Fruit fly (Drosophila melanogaster) whole organism, wandering third instar larva: ENCODE measurements around the gene JhI-21.

Experiments
- Abd-B ChIP-seq: fragments of >200 bp; optimal IDR thresholded peaks from 2 replicates; lab custom pipeline; 2017; ENCODE audit warnings: missing biosample characterization, missing genetic modification characterization
- CG9705 ChIP-seq: fragments of 200-800 bp; sonication (Bioruptor generic); optimal IDR thresholded peaks from 2 replicates; lab custom pipeline; 2018; ENCODE audit warnings: missing biosample characterization, mild to moderate bottlenecking, missing genetic modification characterization
- Dfd ChIP-seq: fragments of >200 bp; optimal IDR thresholded peaks from 2 replicates; lab custom pipeline; 2017; ENCODE audit warnings: missing biosample characterization, missing genetic modification characterization
- Dif ChIP-seq: fragments of 200-275, 200-300 bp; sonication (Bioruptor generic); optimal IDR thresholded peaks from 2 replicates; lab custom pipeline; 2018; ENCODE audit warnings: missing biosample characterization, missing genetic modification characterization; ENCODE audit not compliant: partially characterized antibody
- HLH106 ChIP-seq: fragments of 200-800 bp; optimal IDR thresholded peaks from 3 replicates; lab custom pipeline; 2019; ENCODE audit warnings: missing biosample characterization, mild to moderate bottlenecking, missing genetic modification characterization, moderate library complexity
- Hnf4 ChIP-seq: fragments of 200-800 bp; sonication (Bioruptor generic); optimal IDR thresholded peaks from 2 replicates; lab custom pipeline; 2016; ENCODE audit warnings: missing biosample characterization, mild to moderate bottlenecking, missing genetic modification characterization
- Hr83 ChIP-seq: fragments of 200-300 bp; sonication (Bioruptor generic); optimal IDR thresholded peaks from 2 replicates; lab custom pipeline; 2016; ENCODE audit warnings: missing biosample characterization, mild to moderate bottlenecking, missing genetic modification characterization, moderate library complexity; ENCODE audit not compliant: poor library complexity, severe bottlenecking
- Jra ChIP-seq: sonication (Bioruptor generic); optimal IDR thresholded peaks from 2 replicates; lab custom pipeline; 2016; ENCODE audit warnings: missing biosample characterization, missing genetic modification characterization
- Mio ChIP-seq: sonication (Bioruptor generic); optimal IDR thresholded peaks from 2 replicates; lab custom pipeline; 2016; ENCODE audit warnings: missing biosample characterization, missing genetic modification characterization
- Myc ChIP-seq: fragments of >200 bp; optimal IDR thresholded peaks from 2 replicates; lab custom pipeline; 2017
- N ChIP-seq: fragments of >200 bp; optimal IDR thresholded peaks from 2 replicates; lab custom pipeline; 2018; ENCODE audit warnings: missing biosample characterization, missing external identifiers, missing genetic modification characterization
- OdsH ChIP-seq: fragments of 200-800 bp; sonication (Bioruptor generic); optimal IDR thresholded peaks from 2 replicates; lab custom pipeline; 2016; ENCODE audit warnings: missing biosample characterization, mild to moderate bottlenecking, missing genetic modification characterization
- Rel ChIP-seq, 2 experiments: fragments of 200-800 bp; sonication (Bioruptor generic) in 1 of 2; optimal IDR thresholded peaks; 2 replicates in 1 of 2; 3 replicates in 1 of 2; lab custom pipeline; 2016 to 2019; ENCODE audit warnings: mild to moderate bottlenecking in 2 of 2, missing biosample characterization in 2 of 2, missing genetic modification characterization in 2 of 2, moderate library complexity in 1 of 2
- Sp1 ChIP-seq: fragments of 200-800 bp; sonication (Bioruptor generic); optimal IDR thresholded peaks from 3 replicates; lab custom pipeline; 2019; ENCODE audit warnings: missing biosample characterization, mild to moderate bottlenecking, missing genetic modification characterization, moderate library complexity
- Vsx2 ChIP-seq: fragments of 200-300, 225-300 bp; sonication (Bioruptor generic); optimal IDR thresholded peaks from 2 replicates; lab custom pipeline; 2018; ENCODE audit warnings: missing biosample characterization, missing genetic modification characterization; ENCODE audit not compliant: partially characterized antibody
- brk ChIP-seq: fragments of 200-800 bp; sonication (Bioruptor generic); optimal IDR thresholded peaks from 2 replicates; lab custom pipeline; 2016; ENCODE audit warnings: missing biosample characterization, mild to moderate bottlenecking, missing genetic modification characterization
- dl ChIP-seq, 2 experiments: fragments of 175-275, 200-275 bp in 1 of 2; fragments of 200-275 bp in 1 of 2; sonication (Bioruptor generic); optimal IDR thresholded peaks; lab custom pipeline; 2018; ENCODE audit warnings: mild to moderate bottlenecking in 2 of 2, missing biosample characterization in 2 of 2, missing genetic modification characterization in 2 of 2, moderate library complexity in 2 of 2; ENCODE audit not compliant: partially characterized antibody in 2 of 2, insufficient read depth in 1 of 2
- dmrt93B ChIP-seq: fragments of 200-800 bp; sonication (Bioruptor generic); optimal IDR thresholded peaks from 2 replicates; lab custom pipeline; 2018; ENCODE audit warnings: missing biosample characterization, mild to moderate bottlenecking, missing genetic modification characterization
- dsf ChIP-seq: sonication (Bioruptor generic); optimal IDR thresholded peaks from 2 replicates; lab custom pipeline; 2016; ENCODE audit warnings: missing biosample characterization, missing genetic modification characterization, borderline replicate concordance
- ey ChIP-seq: fragments of 200-800 bp; sonication (Bioruptor generic); optimal IDR thresholded peaks from 2 replicates; lab custom pipeline; 2016; ENCODE audit warnings: missing biosample characterization, missing genetic modification characterization
- foxo ChIP-seq, 2 experiments: fragments of 200-800 bp; sonication (Bioruptor generic); optimal IDR thresholded peaks; 2 replicates in 1 of 2; 3 replicates in 1 of 2; lab custom pipeline; 2016 to 2017; ENCODE audit warnings: missing biosample characterization in 2 of 2, missing genetic modification characterization in 2 of 2
- fru ChIP-seq: fragments of 200-800 bp; sonication (Bioruptor generic); optimal IDR thresholded peaks from 3 replicates; lab custom pipeline; 2016; ENCODE audit warnings: missing biosample characterization, mild to moderate bottlenecking, missing genetic modification characterization
- h ChIP-seq: fragments of 200-800 bp; sonication (Bioruptor generic); optimal IDR thresholded peaks from 3 replicates; lab custom pipeline; 2016; ENCODE audit warnings: missing biosample characterization, mild to moderate bottlenecking, missing genetic modification characterization
- jim ChIP-seq: fragments of 175-275, 200-325 bp; sonication (Bioruptor generic); optimal IDR thresholded peaks from 2 replicates; lab custom pipeline; 2016; ENCODE audit warnings: missing biosample characterization, mild to moderate bottlenecking, missing genetic modification characterization
- lola ChIP-seq: fragments of >200 bp; optimal IDR thresholded peaks from 2 replicates; lab custom pipeline; 2017; ENCODE audit warnings: missing biosample characterization, missing genetic modification characterization
- sage ChIP-seq: fragments of 200-800 bp; sonication (Bioruptor generic); optimal IDR thresholded peaks from 2 replicates; lab custom pipeline; 2016; ENCODE audit warnings: missing biosample characterization, mild to moderate bottlenecking, missing genetic modification characterization
- sv ChIP-seq: fragments of 200-800 bp; sonication (Bioruptor generic); optimal IDR thresholded peaks from 3 replicates; lab custom pipeline; 2016; ENCODE audit warnings: missing biosample characterization, missing genetic modification characterization
- tai ChIP-seq: sonication (Bioruptor generic); optimal IDR thresholded peaks from 2 replicates; lab custom pipeline; 2016; ENCODE audit warnings: missing biosample characterization, missing genetic modification characterization
- usp ChIP-seq: fragments of >200 bp; optimal IDR thresholded peaks from 2 replicates; lab custom pipeline; 2017; ENCODE audit warnings: missing biosample characterization, missing genetic modification characterization
- woc ChIP-seq: sonication (Bioruptor generic); optimal IDR thresholded peaks from 2 replicates; lab custom pipeline; 2016; ENCODE audit warnings: missing biosample characterization, mild to moderate bottlenecking, missing genetic modification characterization

The JhI-21 gene

dm6 chr2L:12053365-12053764, 2.5 kb downstream of the JhI-21 start:
- TF ChIP-seq sage (GFP tag; lab: Kevin White, UChicago) (no peak), HLH106 (tag; lab: Kevin White, UChicago) (no peak), usp (GFP tag; lab: Kevin White, UChicago) (no peak), fru (no peak), Mio (GFP tag; lab: Kevin White, UChicago) (no peak), ey (GFP tag; lab: Kevin White, UChicago) (no peak), brk (GFP tag; lab: Kevin White, UChicago) (no peak), dsf (GFP tag; lab: Kevin White, UChicago) (no peak), Hr83 (GFP tag; lab: Kevin White, UChicago) (no peak), woc (GFP tag; lab: Kevin White, UChicago) (no peak)

- TF ChIP-seq tai (GFP tag; lab: Kevin White, UChicago) (no peak), foxo (GFP tag; optimal IDR thresholded peaks at IDR 0.05; lab: Kevin White, UChicago) (no peak), sv (GFP tag; lab: Kevin White, UChicago) (no peak), Hr83 (GFP tag; lab: Kevin White, UChicago) (no peak), Sp1 (GFP tag; lab: Kevin White, UChicago) (no peak), Abd-B (no peak), Dif (GFP tag; lab: Kevin White, UChicago) (no peak), CG9705 (GFP tag; lab: Kevin White, UChicago) (no peak), Rel (GFP tag; optimal IDR thresholded peaks at IDR 0.05; lab: Kevin White, UChicago) (no peak), Rel (tag; optimal IDR thresholded peaks at IDR 0.05; lab: Kevin White, UChicago) (no peak), Dfd (GFP tag; lab: Kevin White, UChicago) (no peak), lola (GFP tag; lab: Kevin White, UChicago) (no peak), N (no peak)
Measured at dm6 chr2L:12049133-12049532, 6.7 kb downstream of the JhI-21 start, which contains the start of gene PLCXD. TSS of gene PLCXD (plus strand) at chr2L:12049418.

- TF ChIP-seq usp (GFP tag; lab: Kevin White, UChicago) (no peak), Mio (GFP tag; lab: Kevin White, UChicago) (no peak), Hr83 (GFP tag; lab: Kevin White, UChicago) (no peak), Dif (GFP tag; lab: Kevin White, UChicago) (no peak), h (no peak), Jra (no peak), jim (GFP tag; lab: Kevin White, UChicago) (no peak), dmrt93B (GFP tag; lab: Kevin White, UChicago) (no peak)
Measured at dm6 chr2L:12048723-12049122, 7.1 kb downstream of the JhI-21 start, which contains the start of gene Plzf. TSS of gene Plzf (minus strand) at chr2L:12048918.

- TF ChIP-seq jim (GFP tag; lab: Kevin White, UChicago) (no peak), Dif (GFP tag; lab: Kevin White, UChicago) (no peak), Myc (lab: Kevin White, UChicago) (no peak), dmrt93B (GFP tag; lab: Kevin White, UChicago) (no peak), N (no peak), Hnf4 (GFP tag; lab: Kevin White, UChicago) (no peak), brk (GFP tag; lab: Kevin White, UChicago) (no peak), lola (GFP tag; lab: Kevin White, UChicago) (no peak), Sp1 (GFP tag; lab: Kevin White, UChicago) (no peak), sage (GFP tag; lab: Kevin White, UChicago) (no peak), h (no peak), woc (GFP tag; lab: Kevin White, UChicago) (no peak), OdsH (GFP tag; lab: Kevin White, UChicago) (no peak), dl (GFP tag; optimal IDR thresholded peaks at IDR 0.05; lab: Kevin White, UChicago; ENCODE audit: insufficient read depth in 1 of 2, partially characterized antibody in 2 of 2) (no peak), Vsx2 (GFP tag; lab: Kevin White, UChicago) (no peak), ey (GFP tag; lab: Kevin White, UChicago) (no peak), dsf (GFP tag; lab: Kevin White, UChicago) (no peak)
Measured at dm6 chr2L:12046856-12047230, 9.0 kb downstream of the JhI-21 start.
